Worm (Caenorhabditis elegans): ENCODE data around the gene epg-6.

The epg-6 gene

ce11 chrIII:10561904-10562303 is 38.1 kb downstream of the epg-6 start, which contains the start of gene Y45F3A.1 (continued):
- TF ChIP-seq ceh-91 (GFP tag; IDR thresholded peaks at IDR 0.05) (no peak), xnd-1 (tag; optimal IDR thresholded peaks at IDR 0.05) (peak; percentile 76), efl-1 (GFP tag; optimal IDR thresholded peaks at IDR 0.05) (peak; percentile 28), ceh-40 (GFP tag; IDR thresholded peaks at IDR 0.05) (no peak), nhr-80 (tag; optimal IDR thresholded peaks at IDR 0.05) (no peak), F33H1.4 (GFP tag; IDR thresholded peaks at IDR 0.05) (peak; percentile 90), ceh-100 (GFP tag; IDR thresholded peaks at IDR 0.05) (no peak), K11D2.4 (GFP tag; IDR thresholded peaks at IDR 0.05) (no peak), let-526 (GFP tag; IDR thresholded peaks at IDR 0.05) (no peak), ekl-4 (GFP tag; IDR thresholded peaks at IDR 0.05) (no peak), cebp-2 (GFP tag; IDR thresholded peaks at IDR 0.05) (no peak), rpc-1 (optimal IDR thresholded peaks at IDR 0.05) (no peak), rpc-1 (tag; optimal IDR thresholded peaks at IDR 0.05) (no peak), rec-8 (tag; optimal IDR thresholded peaks at IDR 0.05) (no peak), hmg-1.2 (GFP tag; IDR thresholded peaks at IDR 0.05) (no peak), tbp1 (GFP tag; optimal IDR thresholded peaks at IDR 0.05) (no peak), ccch-3 (GFP tag; optimal IDR thresholded peaks at IDR 0.05) (no peak), nhr-179 (tag; optimal IDR thresholded peaks at IDR 0.05) (no peak), nhr-120 (GFP tag; IDR thresholded peaks at IDR 0.05) (no peak), die-1 (tag; optimal IDR thresholded peaks at IDR 0.05) (no peak), fkh-3 (tag; optimal IDR thresholded peaks at IDR 0.05) (no peak), chd-7 (tag; optimal IDR thresholded peaks at IDR 0.05) (no peak), bed-2 (GFP tag; IDR thresholded peaks at IDR 0.05) (no peak), T26A5.8 (tag; optimal IDR thresholded peaks at IDR 0.05) (no peak), nhr-27 (tag; optimal IDR thresholded peaks at IDR 0.05) (no peak), him-1 (tag; optimal IDR thresholded peaks at IDR 0.05) (no peak), F22D6.2 (tag; optimal IDR thresholded peaks at IDR 0.05) (no peak), lin-54 (GFP tag; optimal IDR thresholded peaks at IDR 0.05) (peak; percentile 58), aptf-2 (GFP tag; conservative IDR thresholded peaks at IDR 0.05) (no peak), T07F8.4 (tag; optimal IDR thresholded peaks at IDR 0.05) (no peak), lin-40 (tag; optimal IDR thresholded peaks at IDR 0.05) (no peak), F23B12.7 (tag; optimal IDR thresholded peaks at IDR 0.05; ENCODE audit: insufficient read depth) (peak; percentile 24), madf-10 (tag; optimal IDR thresholded peaks at IDR 0.05) (no peak), Y95B8A.8 (GFP tag; IDR thresholded peaks at IDR 0.05) (no peak), zfh-2 (GFP tag; conservative IDR thresholded peaks at IDR 0.05) (no peak), zim-3 (tag; optimal IDR thresholded peaks at IDR 0.05) (no peak), bed-1 (GFP tag; IDR thresholded peaks at IDR 0.05) (no peak), egl-44 (GFP tag; IDR thresholded peaks at IDR 0.05) (no peak), snpc-1.3 (tag; optimal IDR thresholded peaks at IDR 0.05; ENCODE audit: insufficient read depth) (no peak), ztf-25 (GFP tag; IDR thresholded peaks at IDR 0.05) (no peak), F52B5.7 (tag; optimal IDR thresholded peaks at IDR 0.05) (no peak), F10E7.11 (tag; optimal IDR thresholded peaks at IDR 0.05) (no peak), mel-28 (tag; optimal IDR thresholded peaks at IDR 0.05; ENCODE audit: borderline replicate concordance) (no peak), D2030.7 (GFP tag; IDR thresholded peaks at IDR 0.05) (peak; percentile 58), ztf-6 (GFP tag; IDR thresholded peaks at IDR 0.05) (no peak), ZK185.1 (tag; optimal IDR thresholded peaks at IDR 0.05; ENCODE audit: poor library complexity, severe bottlenecking) (no peak), tlf-1 (GFP tag; optimal IDR thresholded peaks at IDR 0.05) (no peak), F57A8.1 (GFP tag; optimal IDR thresholded peaks at IDR 0.05) (no peak), B0035.1 (tag; optimal IDR thresholded peaks at IDR 0.05) (no peak), nfyb-1 (GFP tag; IDR thresholded peaks at IDR 0.05) (no peak)
